Fruit fly (Drosophila melanogaster) whole organism, prepupa: ENCODE measurements around the gene CaBP1.

ENCODE experiments used
- Blimp-1 ChIP-seq: fragments of 200-800 bp; sonication (Bioruptor generic); optimal IDR thresholded peaks from 3 replicates; lab custom pipeline; 2017; ENCODE audit warnings: missing biosample characterization, missing genetic modification characterization, mild to moderate bottlenecking, moderate library complexity, missing genetic modification reagents
- CG1621 ChIP-seq: fragments of 200-800 bp; sonication (Bioruptor generic); optimal IDR thresholded peaks from 3 replicates; lab custom pipeline; 2018; ENCODE audit warnings: missing biosample characterization, mild to moderate bottlenecking, missing genetic modification characterization
- CG32006 ChIP-seq: fragments of 200-800 bp; sonication (Bioruptor generic); optimal IDR thresholded peaks from 3 replicates; lab custom pipeline; 2017; ENCODE audit warnings: missing biosample characterization, mild to moderate bottlenecking, missing genetic modification characterization
- CG8319 ChIP-seq: fragments of 200-800 bp; sonication (Bioruptor generic); optimal IDR thresholded peaks from 3 replicates; lab custom pipeline; 2016; ENCODE audit warnings: missing biosample characterization, missing genetic modification characterization

dm6 chr2L:16321872-16322631 lies 34.5 kb downstream of the CaBP1 start:
- no peak for TF ChIP-seq CG8319 (GFP tag; lab: Kevin White, UChicago)
- no peak for TF ChIP-seq CG1621 (tag; lab: Kevin White, UChicago)
- TF ChIP-seq CG32006 (GFP tag; lab: Kevin White, UChicago), result no peak
- no peak for TF ChIP-seq Blimp-1
